Worm (Caenorhabditis elegans) whole organism, L1 larva: Measurements from ENCODE around the gene jmjd-4.

Source experiments
- egl-27 ChIP-seq, 2 experiments: fragments of 150-350 bp in 1 of 2; sonication (generic microtip); optimal IDR thresholded peaks; 3 replicates each; lab custom pipeline; 2017 to 2018; ENCODE audit warnings: missing biosample characterization in 2 of 2, missing genetic modification characterization in 2 of 2, missing genetic modification reagents in 2 of 2
- grh-1 ChIP-seq: fragments of 200-800 bp; sonication (Bioruptor generic); IDR thresholded peaks from 2 replicates; pipeline ENCODE4 v1.3.6; 2022; ENCODE audit warnings: missing genetic modification reagents, missing genetic modification characterization, missing compliant biosample characterization
- jun-1 ChIP-seq: fragments of 150-350 bp; optimal IDR thresholded peaks from 2 replicates; lab custom pipeline; 2014; ENCODE audit warnings: missing biosample characterization, missing genetic modification reagents, missing genetic modification characterization

- no peak for TF ChIP-seq grh-1 (GFP tag; lab: Robert Waterston, UW)
- TF ChIP-seq jun-1, result peak; percentile 39
- no peak for TF ChIP-seq egl-27 (tag; optimal IDR thresholded peaks at IDR 0.05; lab: Kevin White, UChicago)
Measured at ce11 chrIII:10318755-10319154, 15.1 kb downstream of the jmjd-4 start, which contains the start of gene unc-69.
